Worm (Caenorhabditis elegans) whole organism, young adult: Measurements from ENCODE around the gene T04F3.1.

Experiments used
- B0019.2 ChIP-seq: fragments of 200-800 bp; sonication (Bioruptor generic); conservative IDR thresholded peaks from 2 replicates; pipeline ENCODE4 v1.3.6; 2022; ENCODE audit warnings: missing genetic modification reagents, missing genetic modification characterization, missing compliant biosample characterization
- B0336.3 ChIP-seq: fragments of 200-800 bp; sonication (Bioruptor generic); IDR thresholded peaks from 2 replicates; pipeline ENCODE4 v1.3.6; 2022; ENCODE audit warnings: missing genetic modification characterization, missing compliant biosample characterization
- C06A6.2 ChIP-seq: fragments of 200-800 bp; sonication (Bioruptor generic); conservative IDR thresholded peaks from 2 replicates; pipeline ENCODE4 v1.3.6; 2022; ENCODE audit warnings: missing genetic modification characterization, missing compliant biosample characterization
- F22D6.2 ChIP-seq: sonication (generic microtip); optimal IDR thresholded peaks from 2 replicates; lab custom pipeline; 2016; ENCODE audit warnings: mild to moderate bottlenecking, missing genetic modification characterization, missing compliant biosample characterization
- F49E8.2 ChIP-seq: sonication (generic microtip); optimal IDR thresholded peaks from 3 replicates; lab custom pipeline; 2017; ENCODE audit warnings: missing genetic modification characterization, mild to moderate bottlenecking, missing compliant biosample characterization, antibody characterized with exemption, moderate library complexity; ENCODE audit not compliant: insufficient read depth
- F57C9.4 ChIP-seq: sonication (generic microtip); optimal IDR thresholded peaks from 2 replicates; lab custom pipeline; 2017; ENCODE audit warnings: mild to moderate bottlenecking, missing genetic modification characterization, missing compliant biosample characterization
- K11D2.4 ChIP-seq: fragments of 200-800 bp; sonication (Bioruptor generic); IDR thresholded peaks from 2 replicates; pipeline ENCODE4 v1.3.6; 2022; ENCODE audit warnings: missing genetic modification reagents, missing genetic modification characterization, missing compliant biosample characterization
- K12H6.12 ChIP-seq: fragments of 200-800 bp; sonication (Bioruptor generic); optimal IDR thresholded peaks from 2 replicates; lab custom pipeline; 2018; ENCODE audit warnings: mild to moderate bottlenecking, missing genetic modification characterization, missing compliant biosample characterization
- Y53G8AR.9 ChIP-seq: fragments of 200-800 bp; sonication (Bioruptor generic); conservative IDR thresholded peaks from 2 replicates; pipeline ENCODE4 v1.3.6; 2022; ENCODE audit warnings: missing genetic modification reagents, missing genetic modification characterization, missing compliant biosample characterization
- Y56A3A.18 ChIP-seq: fragments of 200-800 bp; sonication (Bioruptor generic); IDR thresholded peaks from 2 replicates; pipeline ENCODE4 v1.3.6; 2022; ENCODE audit warnings: missing genetic modification reagents, missing genetic modification characterization, missing compliant biosample characterization
- ZK185.1 ChIP-seq: sonication (generic microtip); optimal IDR thresholded peaks from 2 replicates; lab custom pipeline; 2016; ENCODE audit warnings: mild to moderate bottlenecking, missing genetic modification characterization, missing compliant biosample characterization; ENCODE audit not compliant: poor library complexity, severe bottlenecking
- atf-7 ChIP-seq: sonication (generic microtip); optimal IDR thresholded peaks from 2 replicates; lab custom pipeline; 2017; ENCODE audit warnings: mild to moderate bottlenecking, missing genetic modification characterization, missing compliant biosample characterization
- bed-2 ChIP-seq: fragments of 200-800 bp; sonication (Bioruptor generic); IDR thresholded peaks from 2 replicates; pipeline ENCODE4 v1.3.6; 2022; ENCODE audit warnings: missing genetic modification reagents, missing genetic modification characterization, missing compliant biosample characterization
- ceh-100 ChIP-seq: fragments of 200-800 bp; sonication (Bioruptor generic); IDR thresholded peaks from 2 replicates; pipeline ENCODE4 v1.3.6; 2022; ENCODE audit warnings: missing genetic modification reagents, missing genetic modification characterization, missing compliant biosample characterization
- ceh-58 ChIP-seq: fragments of 200-800 bp; sonication (Bioruptor generic); IDR thresholded peaks from 2 replicates; pipeline ENCODE4 v1.3.6; 2022; ENCODE audit warnings: missing genetic modification characterization, missing compliant biosample characterization
- dpl-1 ChIP-seq: fragments of 150-350 bp; optimal IDR thresholded peaks from 2 replicates; lab custom pipeline; 2014; ENCODE audit warnings: missing biosample characterization, missing genetic modification reagents, missing genetic modification characterization
- efl-1 ChIP-seq: fragments of 150-350 bp; optimal IDR thresholded peaks from 2 replicates; lab custom pipeline; 2014; ENCODE audit warnings: missing biosample characterization, missing genetic modification reagents, missing genetic modification characterization
- fkh-3 ChIP-seq: sonication (generic microtip); optimal IDR thresholded peaks from 2 replicates; lab custom pipeline; 2016; ENCODE audit warnings: mild to moderate bottlenecking, missing genetic modification characterization, missing compliant biosample characterization
- gei-17 ChIP-seq: fragments of 200-800 bp; sonication (Bioruptor generic); optimal IDR thresholded peaks from 2 replicates; lab custom pipeline; 2018; ENCODE audit warnings: mild to moderate bottlenecking, missing genetic modification characterization, missing compliant biosample characterization
- him-1 ChIP-seq: sonication (generic microtip); optimal IDR thresholded peaks from 2 replicates; lab custom pipeline; 2016; ENCODE audit warnings: missing genotype, missing genetic modification reagents, missing genetic modification characterization, missing compliant biosample characterization
- hlh-26 ChIP-seq: fragments of 200-800 bp; sonication (Bioruptor generic); conservative IDR thresholded peaks from 2 replicates; pipeline ENCODE4 v1.3.6; 2022; ENCODE audit warnings: missing genetic modification reagents, missing genetic modification characterization, missing compliant biosample characterization
- hmg-1.2 ChIP-seq: fragments of 200-800 bp; sonication (Bioruptor generic); IDR thresholded peaks from 2 replicates; pipeline ENCODE4 v1.3.6; 2022; ENCODE audit warnings: missing genetic modification reagents, missing genetic modification characterization, missing compliant biosample characterization
- hmg-20 ChIP-seq: fragments of 200-800 bp; sonication (Bioruptor generic); IDR thresholded peaks from 2 replicates; pipeline ENCODE4 v1.3.6; 2022; ENCODE audit warnings: missing genetic modification reagents, missing genetic modification characterization, missing compliant biosample characterization
- lag-1 ChIP-seq: fragments of 200-800 bp; sonication (Bioruptor generic); IDR thresholded peaks from 2 replicates; pipeline ENCODE4 v1.3.6; 2022; ENCODE audit warnings: missing genetic modification reagents, missing genetic modification characterization, missing compliant biosample characterization
- lin-35 ChIP-seq, 3 experiments: fragments of 150-350 bp in 2 of 3; sonication (generic microtip) in 1 of 3; optimal IDR thresholded peaks; 2 replicates each; lab custom pipeline; 2014 to 2018; ENCODE audit warnings: missing biosample characterization in 3 of 3, missing genetic modification characterization in 3 of 3, missing genetic modification reagents in 3 of 3
- lin-54 ChIP-seq: fragments of 200-800 bp; sonication (Bioruptor generic); optimal IDR thresholded peaks from 2 replicates; lab custom pipeline; 2018; ENCODE audit warnings: mild to moderate bottlenecking, missing genetic modification characterization, missing compliant biosample characterization
- lir-1 ChIP-seq: fragments of 200-800 bp; sonication (Bioruptor generic); conservative IDR thresholded peaks from 2 replicates; pipeline ENCODE4 v1.3.6; 2022; ENCODE audit warnings: missing genetic modification reagents, missing genetic modification characterization, missing compliant biosample characterization
- madf-10 ChIP-seq: sonication (generic microtip); optimal IDR thresholded peaks from 2 replicates; lab custom pipeline; 2016; ENCODE audit warnings: mild to moderate bottlenecking, missing genetic modification characterization, missing compliant biosample characterization
- madf-6 ChIP-seq: fragments of 200-800 bp; sonication (Bioruptor generic); IDR thresholded peaks from 2 replicates; pipeline ENCODE4 v1.3.6; 2022; ENCODE audit warnings: missing genetic modification reagents, missing genetic modification characterization, missing compliant biosample characterization
- madf-8 ChIP-seq: fragments of 200-800 bp; sonication (Bioruptor generic); conservative IDR thresholded peaks from 2 replicates; pipeline ENCODE4 v1.3.6; 2022; ENCODE audit warnings: missing genetic modification reagents, missing genetic modification characterization, missing compliant biosample characterization
- mcd-1 ChIP-seq: fragments of 200-800 bp; sonication (Bioruptor generic); IDR thresholded peaks from 2 replicates; pipeline ENCODE4 v1.3.6; 2022; ENCODE audit warnings: missing genetic modification reagents, missing genetic modification characterization, missing compliant biosample characterization
- mel-28 ChIP-seq: sonication (generic microtip); optimal IDR thresholded peaks from 2 replicates; lab custom pipeline; 2016; ENCODE audit warnings: borderline replicate concordance, mild to moderate bottlenecking, missing genetic modification characterization, missing compliant biosample characterization
- mxl-1 ChIP-seq: sonication (generic microtip); optimal IDR thresholded peaks from 2 replicates; lab custom pipeline; 2016; ENCODE audit warnings: missing genetic modification characterization, missing compliant biosample characterization
- nfyb-1 ChIP-seq: fragments of 200-800 bp; sonication (Bioruptor generic); IDR thresholded peaks from 2 replicates; pipeline ENCODE4 v1.3.6; 2022; ENCODE audit warnings: missing genetic modification reagents, missing genetic modification characterization, missing compliant biosample characterization
- nhr-80 ChIP-seq: sonication (generic microtip); optimal IDR thresholded peaks from 2 replicates; lab custom pipeline; 2016; ENCODE audit warnings: missing genetic modification characterization, missing compliant biosample characterization
- pbrm-1 ChIP-seq: fragments of 200-800 bp; sonication (Bioruptor generic); IDR thresholded peaks from 2 replicates; pipeline ENCODE4 v1.3.6; 2022; ENCODE audit warnings: missing genetic modification reagents, missing genetic modification characterization, missing compliant biosample characterization
- rcor-1 ChIP-seq: fragments of 200-800 bp; sonication (Bioruptor generic); IDR thresholded peaks from 2 replicates; pipeline ENCODE4 v1.3.6; 2022; ENCODE audit warnings: missing genetic modification reagents, missing genetic modification characterization, missing compliant biosample characterization
- repo-1 ChIP-seq: sonication (generic microtip); optimal IDR thresholded peaks from 2 replicates; lab custom pipeline; 2017; ENCODE audit warnings: mild to moderate bottlenecking, missing genetic modification characterization, missing compliant biosample characterization
- sdz-38 ChIP-seq: sonication (generic microtip); optimal IDR thresholded peaks from 2 replicates; lab custom pipeline; 2016; ENCODE audit warnings: missing genotype, missing genetic modification characterization, missing compliant biosample characterization
- snpc-1.1 ChIP-seq: sonication (generic microtip); optimal IDR thresholded peaks from 2 replicates; lab custom pipeline; 2017; ENCODE audit warnings: missing genetic modification characterization, mild to moderate bottlenecking, missing compliant biosample characterization, antibody characterized with exemption, moderate library complexity, missing genotype, missing genetic modification reagents; ENCODE audit not compliant: insufficient read depth
- snpc-4 ChIP-seq, 5 experiments: fragments of 150-350 bp in 1 of 5; sonication (generic microtip) in 4 of 5; optimal IDR thresholded peaks; 2 replicates each; lab custom pipeline; 2014 to 2018; ENCODE audit warnings: missing genetic modification characterization in 5 of 5, missing biosample characterization in 3 of 5, antibody characterized with exemption in 2 of 5, mild to moderate bottlenecking in 2 of 5, missing compliant biosample characterization in 2 of 5, missing genotype in 2 of 5, moderate library complexity in 2 of 5, missing genetic modification reagents in 1 of 5
- somi-1 ChIP-seq: fragments of 200-800 bp; sonication (Bioruptor generic); optimal IDR thresholded peaks from 2 replicates; lab custom pipeline; 2018; ENCODE audit warnings: mild to moderate bottlenecking, missing genetic modification characterization, missing compliant biosample characterization
- tbp1 ChIP-seq: fragments of 200-800 bp; sonication (Bioruptor generic); optimal IDR thresholded peaks from 2 replicates; lab custom pipeline; 2018; ENCODE audit warnings: mild to moderate bottlenecking, missing genetic modification characterization, missing compliant biosample characterization
- tlf-1 ChIP-seq: fragments of 200-800 bp; sonication (Bioruptor generic); optimal IDR thresholded peaks from 2 replicates; lab custom pipeline; 2018; ENCODE audit warnings: mild to moderate bottlenecking, missing genetic modification characterization, missing compliant biosample characterization
- xnd-1 ChIP-seq: sonication (generic microtip); optimal IDR thresholded peaks from 2 replicates; lab custom pipeline; 2016; ENCODE audit warnings: missing genotype, missing genetic modification reagents, missing genetic modification characterization, missing compliant biosample characterization
- zim-3 ChIP-seq: sonication (generic microtip); optimal IDR thresholded peaks from 2 replicates; lab custom pipeline; 2017; ENCODE audit warnings: mild to moderate bottlenecking, missing genetic modification characterization, moderate library complexity, missing compliant biosample characterization
- ztf-18 ChIP-seq: sonication (generic microtip); optimal IDR thresholded peaks from 2 replicates; lab custom pipeline; 2016; ENCODE audit warnings: missing genotype, mild to moderate bottlenecking, missing genetic modification characterization, missing compliant biosample characterization

T04F3.1 gene

ce11 chrV:11764373-11764954 lies 24.6 kb downstream of the T04F3.1 start, which contains the start of the genes F55A11.1 and syx-5 (continued):
- TF ChIP-seq F57C9.4 (tag; lab: Kevin White, UChicago), result no peak
- TF ChIP-seq gei-17, result peak; percentile 50
- no peak for TF ChIP-seq mel-28 (tag; lab: Kevin White, UChicago)
- TF ChIP-seq lin-54 (GFP tag; lab: Kevin White, UChicago), result peak; percentile 70
- no peak for TF ChIP-seq lir-1
- peak; percentile 79 for TF ChIP-seq rcor-1 (GFP tag; lab: Robert Waterston, UW)
- peak; percentile 80 for TF ChIP-seq mcd-1 (GFP tag; lab: Robert Waterston, UW)
- peak; percentile 81 for TF ChIP-seq K11D2.4 (GFP tag; lab: Robert Waterston, UW)
- TF ChIP-seq nhr-80 (tag; lab: Kevin White, UChicago), result peak; percentile 63
- peak; percentile 72 for TF ChIP-seq madf-6 (GFP tag; lab: Robert Waterston, UW)
- peak; percentile 30 for TF ChIP-seq dpl-1 (GFP tag; lab: Kevin White, UChicago)
- peak; percentile 65 for TF ChIP-seq K12H6.12 (tag; lab: Kevin White, UChicago)
- no peak for TF ChIP-seq zim-3
- TF ChIP-seq xnd-1 (tag; lab: Kevin White, UChicago), result peak; percentile 39
- no peak for TF ChIP-seq snpc-4 (GFP tag; optimal IDR thresholded peaks at IDR 0.05; lab: Kevin White, UChicago)
- peak; percentile 2 to 82 (median 52) for TF ChIP-seq snpc-4 (tag; optimal IDR thresholded peaks at IDR 0.05; lab: Kevin White, UChicago)
- TF ChIP-seq efl-1 (GFP tag; lab: Kevin White, UChicago), result peak; percentile 33
- peak; percentile 84 for TF ChIP-seq nfyb-1 (GFP tag; lab: Robert Waterston, UW)
- peak in 1 of 3 experiments; percentile 69 for TF ChIP-seq lin-35 (GFP tag; optimal IDR thresholded peaks at IDR 0.05; lab: Kevin White, UChicago)
- peak; percentile 54 for TF ChIP-seq madf-10
- TF ChIP-seq atf-7, result peak; percentile 62
- peak; percentile 71 for TF ChIP-seq B0336.3 (GFP tag; lab: Robert Waterston, UW)
- TF ChIP-seq lag-1 (GFP tag; lab: Robert Waterston, UW), result no peak
- peak; percentile 45 for TF ChIP-seq ztf-18 (tag; lab: Kevin White, UChicago)
- TF ChIP-seq madf-8 (GFP tag; lab: Robert Waterston, UW), result peak; percentile 34; the same call in 1 of the 2 replicates
- TF ChIP-seq mxl-1 (tag; lab: Kevin White, UChicago), result no peak
- TF ChIP-seq ceh-58, result no peak
- peak; percentile 29 for TF ChIP-seq him-1 (tag; lab: Kevin White, UChicago)
- peak; percentile 15 for TF ChIP-seq snpc-1.1
- peak; percentile 45 for TF ChIP-seq somi-1 (GFP tag; lab: Kevin White, UChicago)
- TF ChIP-seq Y56A3A.18 (GFP tag; lab: Robert Waterston, UW), result 0 out of 2 replicates have a peak, but pooled peaks have one; percentile 71
- TF ChIP-seq hmg-20 (GFP tag; lab: Robert Waterston, UW), result peak; percentile 53; the same call in 1 of the 2 replicates
- TF ChIP-seq repo-1 (tag; lab: Kevin White, UChicago), result peak; percentile 92
- TF ChIP-seq Y53G8AR.9 (GFP tag; lab: Robert Waterston, UW), result peak; percentile 23; the same call in 1 of the 2 replicates
- TF ChIP-seq bed-2 (GFP tag; lab: Robert Waterston, UW), result no peak
- peak; percentile 61 for TF ChIP-seq hmg-1.2 (GFP tag; lab: Robert Waterston, UW)
- TF ChIP-seq fkh-3 (tag; lab: Kevin White, UChicago), result no peak
- peak; percentile 68 for TF ChIP-seq B0019.2 (GFP tag; lab: Robert Waterston, UW)
- TF ChIP-seq tlf-1, result peak; percentile 75
- peak; percentile 34 for TF ChIP-seq F22D6.2 (tag; lab: Kevin White, UChicago)
- no peak for TF ChIP-seq sdz-38 (tag; lab: Kevin White, UChicago)
- no peak for TF ChIP-seq hlh-26 (GFP tag; lab: Robert Waterston, UW)
- TF ChIP-seq C06A6.2, result 0 out of 2 replicates have a peak, but pooled peaks have one; percentile 51
- peak; percentile 61 for TF ChIP-seq ceh-100
- TF ChIP-seq pbrm-1 (GFP tag; lab: Robert Waterston, UW), result peak; percentile 87
- TF ChIP-seq F49E8.2 (tag; lab: Kevin White, UChicago), result peak; percentile 36
- peak; percentile 58 for TF ChIP-seq tbp1 (GFP tag; lab: Kevin White, UChicago)
- TF ChIP-seq ZK185.1 (tag; lab: Kevin White, UChicago), result peak; percentile 22
